Worm (Caenorhabditis elegans) whole organism, midembryonic: ENCODE measurements around the gene clip-1.

Experiments used
- T22C8.4 ChIP-seq: fragments of 200-800 bp; sonication (Bioruptor generic); IDR thresholded peaks from 2 replicates; pipeline ENCODE4 v1.3.6; 2022; ENCODE audit warnings: missing genetic modification characterization, missing compliant biosample characterization
- cog-1 ChIP-seq: sonication (generic microtip); optimal IDR thresholded peaks from 2 replicates; lab custom pipeline; 2016; ENCODE audit warnings: missing genetic modification characterization, missing compliant biosample characterization
- flt-1 ChIP-seq: fragments of 200-800 bp; sonication (Bioruptor generic); IDR thresholded peaks from 2 replicates; pipeline ENCODE4 v1.3.6; 2022; ENCODE audit warnings: missing genetic modification characterization, missing compliant biosample characterization
- klf-2 ChIP-seq: fragments of 200-800 bp; sonication (Bioruptor generic); conservative IDR thresholded peaks from 2 replicates; pipeline ENCODE4 v1.3.6; 2022; ENCODE audit warnings: missing genetic modification reagents, missing genetic modification characterization, missing compliant biosample characterization
- med-1 ChIP-seq: sonication (generic microtip); optimal IDR thresholded peaks from 2 replicates; lab custom pipeline; 2017; ENCODE audit warnings: missing genetic modification characterization, mild to moderate bottlenecking, missing compliant biosample characterization, antibody characterized with exemption, missing genetic modification reagents; ENCODE audit not compliant: insufficient read depth
- ref-1 ChIP-seq: fragments of 200-800 bp; sonication (Bioruptor generic); conservative IDR thresholded peaks from 2 replicates; pipeline ENCODE4 v1.3.6; 2022; ENCODE audit warnings: missing genetic modification reagents, missing genetic modification characterization, missing compliant biosample characterization
- ztf-29 ChIP-seq: fragments of 200-800 bp; sonication (Bioruptor generic); IDR thresholded peaks from 2 replicates; pipeline ENCODE4 v1.3.6; 2022; ENCODE audit warnings: missing genetic modification reagents, missing genetic modification characterization, missing compliant biosample characterization

DNA sequence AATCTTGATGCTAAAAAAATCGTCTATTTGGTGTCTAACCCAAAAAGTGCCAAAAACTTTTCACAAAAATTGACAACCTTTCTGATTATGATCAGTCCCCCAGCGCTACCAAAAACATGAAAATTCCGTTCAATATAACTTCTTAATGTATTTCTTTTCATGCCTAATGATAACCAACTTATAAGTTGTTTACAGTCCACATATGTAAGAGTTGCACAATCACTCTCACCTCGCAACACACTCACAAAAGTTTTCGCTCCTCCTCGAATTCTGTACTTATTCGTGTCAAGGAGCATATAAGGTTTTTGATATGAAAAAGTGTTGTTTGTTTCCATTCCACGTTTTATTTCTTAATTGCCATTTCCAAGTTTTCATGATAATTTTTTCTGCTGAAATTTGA, 19.7 kb upstream of the clip-1 start:
- TF ChIP-seq klf-2 (GFP tag; lab: Robert Waterston, UW) (no peak), ztf-29 (GFP tag; lab: Robert Waterston, UW) (no peak), ref-1 (GFP tag; lab: Robert Waterston, UW) (no peak), med-1 (GFP tag; lab: Kevin White, UChicago) (no peak), cog-1 (tag; lab: Kevin White, UChicago) (no peak), T22C8.4 (GFP tag; lab: Robert Waterston, UW) (no peak), flt-1 (no peak)
